Worm (Caenorhabditis elegans) whole organism, late embryonic: ENCODE measurements around the gene F02E8.4.

ENCODE experiments used
- K09A11.1 ChIP-seq: sonication (generic microtip); optimal IDR thresholded peaks from 2 replicates; lab custom pipeline; 2017; ENCODE audit warnings: antibody characterized with exemption, mild to moderate bottlenecking, missing genetic modification characterization, missing compliant biosample characterization; ENCODE audit not compliant: insufficient read depth
- T23F11.4 ChIP-seq: fragments of 200-800 bp; sonication (Bioruptor generic); optimal IDR thresholded peaks from 2 replicates; lab custom pipeline; 2018; ENCODE audit warnings: mild to moderate bottlenecking, missing genetic modification characterization, missing compliant biosample characterization
- Y22D7AL.16 ChIP-seq: sonication (generic microtip); optimal IDR thresholded peaks from 2 replicates; lab custom pipeline; 2016; ENCODE audit warnings: missing genetic modification characterization, missing compliant biosample characterization
- ahr-1 ChIP-seq: sonication (generic microtip); optimal IDR thresholded peaks from 2 replicates; lab custom pipeline; 2016; ENCODE audit warnings: missing genetic modification characterization, missing compliant biosample characterization
- ceh-14 ChIP-seq: sonication (generic microtip); optimal IDR thresholded peaks from 2 replicates; lab custom pipeline; 2016; ENCODE audit warnings: missing genotype, missing genetic modification characterization, missing compliant biosample characterization
- ceh-18 ChIP-seq: sonication (generic microtip); optimal IDR thresholded peaks from 2 replicates; lab custom pipeline; 2016; ENCODE audit warnings: missing genetic modification characterization, missing compliant biosample characterization
- ceh-19 ChIP-seq: fragments of 200-800 bp; sonication (Bioruptor generic); optimal IDR thresholded peaks from 2 replicates; lab custom pipeline; 2018; ENCODE audit warnings: mild to moderate bottlenecking, missing genetic modification characterization, missing compliant biosample characterization
- ceh-22 ChIP-seq: sonication (generic microtip); optimal IDR thresholded peaks from 2 replicates; lab custom pipeline; 2017; ENCODE audit warnings: missing biosample characterization, missing genetic modification characterization
- ceh-24 ChIP-seq: sonication (generic microtip); optimal IDR thresholded peaks from 2 replicates; lab custom pipeline; 2016; ENCODE audit warnings: mild to moderate bottlenecking, missing genetic modification characterization, missing compliant biosample characterization
- ceh-31 ChIP-seq: sonication (generic microtip); optimal IDR thresholded peaks from 2 replicates; lab custom pipeline; 2016; ENCODE audit warnings: missing genetic modification characterization, missing compliant biosample characterization
- ceh-34 ChIP-seq: sonication (generic microtip); optimal IDR thresholded peaks from 2 replicates; lab custom pipeline; 2016; ENCODE audit warnings: mild to moderate bottlenecking, missing genetic modification characterization, missing compliant biosample characterization
- ceh-45 ChIP-seq: fragments of 200-800 bp; sonication (Bioruptor generic); IDR thresholded peaks from 2 replicates; pipeline ENCODE4 v1.3.6; 2022; ENCODE audit warnings: missing genetic modification reagents, missing genetic modification characterization, missing compliant biosample characterization
- ceh-6 ChIP-seq: fragments of 200-800 bp; sonication (Bioruptor generic); optimal IDR thresholded peaks from 2 replicates; lab custom pipeline; 2018; ENCODE audit warnings: mild to moderate bottlenecking, missing genetic modification characterization, missing compliant biosample characterization
- ceh-9 ChIP-seq: sonication (generic microtip); optimal IDR thresholded peaks from 2 replicates; lab custom pipeline; 2016; ENCODE audit warnings: mild to moderate bottlenecking, missing genetic modification characterization, inconsistent platforms, missing compliant biosample characterization
- che-1 ChIP-seq: sonication (generic microtip); optimal IDR thresholded peaks from 2 replicates; lab custom pipeline; 2016; ENCODE audit warnings: mild to moderate bottlenecking, missing genetic modification characterization, missing compliant biosample characterization
- dmd-4 ChIP-seq: sonication (generic microtip); optimal IDR thresholded peaks from 2 replicates; lab custom pipeline; 2016; ENCODE audit warnings: borderline replicate concordance, missing genetic modification characterization, missing compliant biosample characterization
- dve-1 ChIP-seq: sonication (generic microtip); optimal IDR thresholded peaks from 2 replicates; lab custom pipeline; 2017; ENCODE audit warnings: antibody characterized with exemption, mild to moderate bottlenecking, missing genetic modification characterization, missing compliant biosample characterization
- fkh-6 ChIP-seq: sonication (generic microtip); optimal IDR thresholded peaks from 2 replicates; lab custom pipeline; 2016; ENCODE audit warnings: missing genetic modification characterization, missing compliant biosample characterization
- gmeb-2 ChIP-seq: sonication (generic microtip); optimal IDR thresholded peaks from 2 replicates; lab custom pipeline; 2016; ENCODE audit warnings: missing genetic modification characterization, inconsistent platforms, missing compliant biosample characterization
- hlh-30 ChIP-seq: sonication (generic microtip); optimal IDR thresholded peaks from 2 replicates; lab custom pipeline; 2017; ENCODE audit warnings: antibody characterized with exemption, missing genetic modification characterization, missing compliant biosample characterization; ENCODE audit not compliant: insufficient read depth
- hlh-6 ChIP-seq: sonication (generic microtip); optimal IDR thresholded peaks from 2 replicates; lab custom pipeline; 2016; ENCODE audit warnings: missing genotype, missing genetic modification characterization, missing compliant biosample characterization
- lin-11 ChIP-seq: fragments of 200-800 bp; sonication (Bioruptor generic); optimal IDR thresholded peaks from 2 replicates; lab custom pipeline; 2018; ENCODE audit warnings: mild to moderate bottlenecking, missing genetic modification characterization, missing compliant biosample characterization
- mec-3 ChIP-seq: sonication (generic microtip); optimal IDR thresholded peaks from 2 replicates; lab custom pipeline; 2016; ENCODE audit warnings: borderline replicate concordance, missing genetic modification characterization, missing compliant biosample characterization
- nfya-1 ChIP-seq: sonication (generic microtip); optimal IDR thresholded peaks from 2 replicates; lab custom pipeline; 2017; ENCODE audit warnings: missing genetic modification characterization, mild to moderate bottlenecking, missing compliant biosample characterization, antibody characterized with exemption, moderate library complexity
- nhr-11 ChIP-seq: fragments of 150-350 bp; optimal IDR thresholded peaks from 2 replicates; lab custom pipeline; 2014; ENCODE audit warnings: missing biosample characterization, missing genetic modification characterization
- nhr-232 ChIP-seq: sonication (generic microtip); optimal IDR thresholded peaks from 2 replicates; lab custom pipeline; 2016; ENCODE audit warnings: missing genetic modification characterization, missing compliant biosample characterization
- npax-4 ChIP-seq: sonication (generic microtip); optimal IDR thresholded peaks from 2 replicates; lab custom pipeline; 2016; ENCODE audit warnings: missing genetic modification characterization, missing compliant biosample characterization
- odd-2 ChIP-seq: sonication (generic microtip); optimal IDR thresholded peaks from 2 replicates; lab custom pipeline; 2017; ENCODE audit warnings: antibody characterized with exemption, mild to moderate bottlenecking, missing genetic modification characterization, missing compliant biosample characterization
- pat-9 ChIP-seq: fragments of 200-800 bp; sonication (Bioruptor generic); optimal IDR thresholded peaks from 2 replicates; lab custom pipeline; 2018; ENCODE audit warnings: mild to moderate bottlenecking, missing genetic modification characterization, moderate library complexity, missing compliant biosample characterization
- pax-1 ChIP-seq: fragments of 150-350 bp; optimal IDR thresholded peaks from 2 replicates; lab custom pipeline; 2014; ENCODE audit warnings: missing biosample characterization, missing genetic modification characterization
- pha-2 ChIP-seq: sonication (generic microtip); optimal IDR thresholded peaks from 2 replicates; lab custom pipeline; 2017; ENCODE audit warnings: mild to moderate bottlenecking, missing genetic modification characterization, missing compliant biosample characterization
- pha-4 ChIP-seq: fragments of 150-350 bp; optimal IDR thresholded peaks from 2 replicates; lab custom pipeline; 2018; ENCODE audit warnings: missing biosample characterization, missing genetic modification reagents, missing genetic modification characterization
- ref-2 ChIP-seq: sonication (generic microtip); optimal IDR thresholded peaks from 2 replicates; lab custom pipeline; 2016; ENCODE audit warnings: missing genetic modification characterization, missing compliant biosample characterization
- rnt-1 ChIP-seq: sonication (generic microtip); optimal IDR thresholded peaks from 2 replicates; lab custom pipeline; 2016; ENCODE audit warnings: missing genetic modification characterization, missing compliant biosample characterization
- sox-4 ChIP-seq: sonication (generic microtip); optimal IDR thresholded peaks from 2 replicates; lab custom pipeline; 2017; ENCODE audit warnings: mild to moderate bottlenecking, missing genetic modification characterization, inconsistent platforms, missing compliant biosample characterization
- tbx-2 ChIP-seq: sonication (generic microtip); optimal IDR thresholded peaks from 2 replicates; lab custom pipeline; 2016; ENCODE audit warnings: missing genetic modification characterization, missing compliant biosample characterization
- tbx-7 ChIP-seq: sonication (generic microtip); optimal IDR thresholded peaks from 2 replicates; lab custom pipeline; 2016; ENCODE audit warnings: missing genotype, missing genetic modification characterization, missing compliant biosample characterization
- ttx-3 ChIP-seq: sonication (generic microtip); optimal IDR thresholded peaks from 2 replicates; lab custom pipeline; 2016; ENCODE audit warnings: missing genetic modification reagents, missing genetic modification characterization, missing compliant biosample characterization
- unc-3 ChIP-seq, 2 experiments: fragments of 200-800 bp in 1 of 2; sonication (Bioruptor generic) in 1 of 2; sonication (generic microtip) in 1 of 2; conservative IDR thresholded peaks in 1 of 2; optimal IDR thresholded peaks in 1 of 2; 2 replicates each; pipeline versions ENCODE4 v1.3.6 to Lab custom; 2016 to 2022; ENCODE audit warnings: missing compliant biosample characterization in 2 of 2, missing genetic modification characterization in 2 of 2, missing genetic modification reagents in 1 of 2
- unc-42 ChIP-seq: sonication (generic microtip); optimal IDR thresholded peaks from 2 replicates; lab custom pipeline; 2016; ENCODE audit warnings: missing genotype, missing genetic modification characterization, missing compliant biosample characterization
- unc-55 ChIP-seq: sonication (generic microtip); optimal IDR thresholded peaks from 2 replicates; lab custom pipeline; 2017; ENCODE audit warnings: missing biosample characterization, missing genetic modification reagents, missing genetic modification characterization
- unc-86 ChIP-seq: sonication (generic microtip); optimal IDR thresholded peaks from 2 replicates; lab custom pipeline; 2016; ENCODE audit warnings: missing genetic modification characterization, missing compliant biosample characterization
- zip-5 ChIP-seq: sonication (generic microtip); optimal IDR thresholded peaks from 2 replicates; lab custom pipeline; 2016; ENCODE audit warnings: missing genetic modification characterization, missing compliant biosample characterization
- ztf-16 ChIP-seq: sonication (generic microtip); optimal IDR thresholded peaks from 2 replicates; lab custom pipeline; 2017; ENCODE audit warnings: missing genetic modification characterization, missing compliant biosample characterization

Gene F02E8.4

ce11 chrX:4462390-4462789 is 8.5 kb downstream of the F02E8.4 start, which contains the start of gene atg-16.1:
atg-16.1 (minus strand) TSS chrX:4462465.
- TF ChIP-seq unc-3 (GFP tag; conservative IDR thresholded peaks at IDR 0.05; lab: Robert Waterston, UW) (no peak), unc-3 (tag; optimal IDR thresholded peaks at IDR 0.05; lab: Kevin White, UChicago) (no peak), npax-4 (tag; lab: Kevin White, UChicago) (no peak), ceh-22 (tag; lab: Kevin White, UChicago) (no peak), pha-2 (no peak), hlh-6 (tag; lab: Kevin White, UChicago) (no peak), ref-2 (tag; lab: Kevin White, UChicago) (no peak), fkh-6 (tag; lab: Kevin White, UChicago) (no peak), ceh-9 (tag; lab: Kevin White, UChicago) (no peak), rnt-1 (tag; lab: Kevin White, UChicago) (no peak), ceh-19 (no peak), tbx-2 (tag; lab: Kevin White, UChicago) (no peak), ceh-24 (tag; lab: Kevin White, UChicago) (no peak), ceh-34 (tag; lab: Kevin White, UChicago) (no peak), unc-86 (no peak), ahr-1 (tag; lab: Kevin White, UChicago) (no peak), unc-55 (no peak), unc-42 (tag; lab: Kevin White, UChicago) (peak; percentile 7), ceh-6 (GFP tag; lab: Kevin White, UChicago) (no peak), pat-9 (tag; lab: Kevin White, UChicago) (no peak), ceh-31 (tag; lab: Kevin White, UChicago) (peak; percentile 9), nhr-232 (no peak), zip-5 (no peak), dve-1 (tag; lab: Kevin White, UChicago) (no peak), ceh-45 (GFP tag; lab: Robert Waterston, UW) (no peak), mec-3 (no peak), hlh-30 (tag; lab: Kevin White, UChicago) (peak; percentile 61), odd-2 (tag; lab: Kevin White, UChicago) (no peak), che-1 (tag; lab: Kevin White, UChicago) (no peak), lin-11 (no peak), ceh-14 (tag; lab: Kevin White, UChicago) (peak; percentile 12), Y22D7AL.16 (tag; lab: Kevin White, UChicago) (no peak), dmd-4 (tag; lab: Kevin White, UChicago) (no peak), pha-4 (no peak), pax-1 (tag; lab: Kevin White, UChicago) (peak; percentile 75), tbx-7 (tag; lab: Kevin White, UChicago) (no peak), gmeb-2 (no peak), nhr-11 (tag; lab: Kevin White, UChicago) (no peak), nfya-1 (peak; percentile 18), ttx-3 (tag; lab: Kevin White, UChicago) (no peak)

ce11 chrX:4464367-4464766 is 10.4 kb downstream of the F02E8.4 start:
- TF ChIP-seq unc-42 (tag; lab: Kevin White, UChicago): no peak
- TF ChIP-seq Y22D7AL.16 (tag; lab: Kevin White, UChicago): no peak
- no peak for TF ChIP-seq pha-4
- no peak for TF ChIP-seq sox-4 (tag; lab: Kevin White, UChicago)
- no peak for TF ChIP-seq hlh-6 (tag; lab: Kevin White, UChicago)
- no peak for TF ChIP-seq hlh-30 (tag; lab: Kevin White, UChicago)
- no peak for TF ChIP-seq ceh-19
- TF ChIP-seq K09A11.1 (tag; lab: Kevin White, UChicago): no peak
- no peak for TF ChIP-seq ceh-18 (tag; lab: Kevin White, UChicago)
- TF ChIP-seq T23F11.4: no peak
- no peak for TF ChIP-seq ztf-16
- no peak for TF ChIP-seq zip-5
